Fruit fly (Drosophila melanogaster): ENCODE results near the gene CG10591.

dm6 chr3L:5615744-5616143, 16.3 kb upstream of the CG10591 start:
- TF ChIP-seq rn (GFP tag; IDR thresholded peaks at IDR 0.05), result no peak
- TF ChIP-seq Pif1A (GFP tag; optimal IDR thresholded peaks at IDR 0.05), result no peak
- TF ChIP-seq EcR (GFP tag; optimal IDR thresholded peaks at IDR 0.05), result no peak
- no peak for TF ChIP-seq fd96Ca (GFP tag; IDR thresholded peaks at IDR 0.05)
- TF ChIP-seq CG8159 (tag; optimal IDR thresholded peaks at IDR 0.05), result no peak
- no peak for TF ChIP-seq Pif1B (GFP tag; optimal IDR thresholded peaks at IDR 0.05)
- no peak for TF ChIP-seq CG10348 (GFP tag; IDR thresholded peaks at IDR 0.05)
- TF ChIP-seq CG12605 (GFP tag; IDR thresholded peaks at IDR 0.05), result no peak
- TF ChIP-seq CG9948 (tag; optimal IDR thresholded peaks at IDR 0.05), result no peak
- no peak for TF ChIP-seq CG34367 (tag; optimal IDR thresholded peaks at IDR 0.05)
- TF ChIP-seq D1 (tag; optimal IDR thresholded peaks at IDR 0.05), result no peak
- no peak for TF ChIP-seq gl (tag; optimal IDR thresholded peaks at IDR 0.05)

Data from whole organism, pupa.